Fruit fly (Drosophila melanogaster): ENCODE data around the gene MED17.
A peak's percentile ranks its signal among the peaks of the same experiment; 100 is the strongest.

Gene MED17

DNA sequence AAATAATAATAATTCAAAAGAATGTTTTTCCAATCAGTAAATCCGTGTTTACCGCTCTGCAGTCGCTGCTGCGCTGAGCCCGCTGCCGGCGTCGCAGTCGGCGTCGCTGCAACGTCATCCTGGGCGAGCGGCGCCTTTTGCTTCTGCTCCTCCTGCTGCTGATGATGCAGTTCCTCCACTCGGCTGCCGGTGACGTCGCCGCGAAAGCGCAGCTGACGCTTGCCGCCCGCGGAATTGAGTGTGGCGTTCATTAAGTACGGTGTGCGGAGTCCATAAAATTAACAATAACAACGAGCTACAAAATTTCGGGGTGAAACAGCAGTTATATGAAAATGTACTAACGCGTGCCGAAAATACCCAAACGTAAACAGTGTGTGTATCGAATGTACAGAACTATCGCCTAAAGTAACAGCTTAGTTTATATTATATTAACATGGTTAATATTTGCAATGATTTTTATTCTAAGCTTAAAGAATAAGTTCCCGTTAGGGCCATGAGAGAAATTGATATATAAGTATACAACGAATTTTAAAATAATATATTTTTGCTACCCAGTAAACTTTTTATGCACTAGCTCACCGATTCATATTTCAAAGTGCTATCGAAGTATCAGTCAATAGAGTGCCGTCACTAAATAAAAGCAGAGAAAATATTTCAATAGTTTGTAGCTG, 24.7 kb upstream of the MED17 start, which contains the start of the genes CG7218 and Cbp20 (continued):
- TF ChIP-seq slp2 (GFP tag; optimal IDR thresholded peaks at IDR 0.05) (peak; percentile 8), ssp (GFP tag; IDR thresholded peaks at IDR 0.05) (peak; percentile 34; the same call in 1 of the 2 replicates), CG7928 (GFP tag; optimal IDR thresholded peaks at IDR 0.05) (peak; percentile 21), Deaf1 (tag; optimal IDR thresholded peaks at IDR 0.05) (peak; percentile 47), CG18599 (GFP tag; optimal IDR thresholded peaks at IDR 0.05) (peak; percentile 71), Gug (GFP tag; IDR thresholded peaks at IDR 0.05) (peak; percentile 91), CG12219 (GFP tag; optimal IDR thresholded peaks at IDR 0.05) (peak; percentile 24), CG10959 (GFP tag; IDR thresholded peaks at IDR 0.05) (no peak), Med (GFP tag) (peak; percentile 95), Opbp (GFP tag; IDR thresholded peaks at IDR 0.05; ENCODE audit: partially characterized antibody) (peak; percentile 70; the same call in 2 of the 3 replicates), NC2β (GFP tag; optimal IDR thresholded peaks at IDR 0.05) (peak; percentile 49), pnt (GFP tag; optimal IDR thresholded peaks at IDR 0.05) (peak; percentile 21), CG30403 (GFP tag; optimal IDR thresholded peaks at IDR 0.05) (peak; percentile 83), Hey (tag; optimal IDR thresholded peaks at IDR 0.05) (no peak), CG3163 (GFP tag; optimal IDR thresholded peaks at IDR 0.05) (peak; percentile 9), tap (tag; optimal IDR thresholded peaks at IDR 0.05) (peak; percentile 49), bigmax (GFP tag; optimal IDR thresholded peaks at IDR 0.05) (no peak), Dfd (GFP tag; optimal IDR thresholded peaks at IDR 0.05) (no peak), cg (GFP tag; optimal IDR thresholded peaks at IDR 0.05) (no peak), HHEX (GFP tag; optimal IDR thresholded peaks at IDR 0.05) (peak; percentile 12), CG15073 (GFP tag; optimal IDR thresholded peaks at IDR 0.05) (no peak), emc (GFP tag; optimal IDR thresholded peaks at IDR 0.05) (peak; percentile 33), Scr (GFP tag; IDR thresholded peaks at IDR 0.05; ENCODE audit: partially characterized antibody) (peak; percentile 91), CG2712 (tag; optimal IDR thresholded peaks at IDR 0.05) (peak; percentile 74), CG10654 (GFP tag; optimal IDR thresholded peaks at IDR 0.05) (peak; percentile 50), CG32767 (GFP tag; IDR thresholded peaks at IDR 0.05) (no peak; the same call in 1 of the 2 replicates), CG3995 (GFP tag; optimal IDR thresholded peaks at IDR 0.05) (peak; percentile 97), Hr3 (GFP tag; optimal IDR thresholded peaks at IDR 0.05) (peak; percentile 76), stwl (tag; optimal IDR thresholded peaks at IDR 0.05) (peak; percentile 60), ATbp (GFP tag; optimal IDR thresholded peaks at IDR 0.05) (no peak), shn (GFP tag; optimal IDR thresholded peaks at IDR 0.05) (peak; percentile 53), slbo (GFP tag; IDR thresholded peaks at IDR 0.05) (peak; percentile 94), CG4820 (GFP tag; optimal IDR thresholded peaks at IDR 0.05) (peak; percentile 57), CG14710 (tag; optimal IDR thresholded peaks at IDR 0.05) (peak; percentile 82), ERR (GFP tag; optimal IDR thresholded peaks at IDR 0.05) (no peak), unc-4 (GFP tag; IDR thresholded peaks at IDR 0.05; ENCODE audit: partially characterized antibody) (peak; percentile 90), Optix (GFP tag; IDR thresholded peaks at IDR 0.05) (no peak), az2 (GFP tag; optimal IDR thresholded peaks at IDR 0.05) (peak; percentile 83), CG31388 (GFP tag; optimal IDR thresholded peaks at IDR 0.05) (peak; percentile 29), CG1024 (GFP tag; IDR thresholded peaks at IDR 0.05) (peak; percentile 56; the same call in 1 of the 2 replicates), Bteb2 (GFP tag; optimal IDR thresholded peaks at IDR 0.05) (peak; percentile 68), H2.0 (GFP tag; IDR thresholded peaks at IDR 0.05) (peak; percentile 86), chinmo (GFP tag; IDR thresholded peaks at IDR 0.05; ENCODE audit: partially characterized antibody) (peak; percentile 83; the same call in 2 of the 4 replicates), CG11247 (GFP tag; IDR thresholded peaks at IDR 0.05) (peak; percentile 80), kah (GFP tag; optimal IDR thresholded peaks at IDR 0.05) (no peak), crol (GFP tag; IDR thresholded peaks at IDR 0.05) (no peak), al (GFP tag; IDR thresholded peaks at IDR 0.05) (peak; percentile 79), croc (GFP tag; conservative IDR thresholded peaks at IDR 0.05) (peak; percentile 23; the same call in 1 of the 3 replicates), ttk (GFP tag; IDR thresholded peaks at IDR 0.05) (peak; percentile 59; the same call in 1 of the 2 replicates), CG11504 (tag; optimal IDR thresholded peaks at IDR 0.05) (peak; percentile 70)
